Worm (Caenorhabditis elegans) whole organism, young adult: ENCODE measurements around the gene F23G4.1.

Experiments used
- F57A8.1 ChIP-seq: fragments of 200-800 bp; sonication (Bioruptor generic); optimal IDR thresholded peaks from 2 replicates; lab custom pipeline; 2018; ENCODE audit warnings: mild to moderate bottlenecking, missing genetic modification characterization, moderate library complexity, missing compliant biosample characterization
- K11D2.4 ChIP-seq: fragments of 200-800 bp; sonication (Bioruptor generic); IDR thresholded peaks from 2 replicates; pipeline ENCODE4 v1.3.6; 2022; ENCODE audit warnings: missing genetic modification reagents, missing genetic modification characterization, missing compliant biosample characterization
- egl-44 ChIP-seq: fragments of 200-800 bp; sonication (Bioruptor generic); IDR thresholded peaks from 2 replicates; pipeline ENCODE4 v1.3.6; 2022; ENCODE audit warnings: missing genetic modification reagents, missing genetic modification characterization, missing compliant biosample characterization
- hlh-12 ChIP-seq: sonication (generic microtip); optimal IDR thresholded peaks from 2 replicates; lab custom pipeline; 2016; ENCODE audit warnings: missing genetic modification characterization, missing compliant biosample characterization
- nfya-1 ChIP-seq: sonication (generic microtip); optimal IDR thresholded peaks from 2 replicates; lab custom pipeline; 2017; ENCODE audit warnings: antibody characterized with exemption, missing compliant biosample characterization, missing genetic modification characterization, borderline replicate concordance; ENCODE audit not compliant: insufficient read depth
- pha-4 ChIP-seq: fragments of 150-350 bp; sonication (generic microtip); optimal IDR thresholded peaks from 2 replicates; lab custom pipeline; 2014; ENCODE audit warnings: missing biosample characterization, missing genetic modification reagents, missing genetic modification characterization
- unc-62 ChIP-seq: fragments of 150-350 bp; optimal IDR thresholded peaks from 2 replicates; lab custom pipeline; 2014; ENCODE audit warnings: missing biosample characterization, missing genetic modification reagents, missing genetic modification characterization

DNA sequence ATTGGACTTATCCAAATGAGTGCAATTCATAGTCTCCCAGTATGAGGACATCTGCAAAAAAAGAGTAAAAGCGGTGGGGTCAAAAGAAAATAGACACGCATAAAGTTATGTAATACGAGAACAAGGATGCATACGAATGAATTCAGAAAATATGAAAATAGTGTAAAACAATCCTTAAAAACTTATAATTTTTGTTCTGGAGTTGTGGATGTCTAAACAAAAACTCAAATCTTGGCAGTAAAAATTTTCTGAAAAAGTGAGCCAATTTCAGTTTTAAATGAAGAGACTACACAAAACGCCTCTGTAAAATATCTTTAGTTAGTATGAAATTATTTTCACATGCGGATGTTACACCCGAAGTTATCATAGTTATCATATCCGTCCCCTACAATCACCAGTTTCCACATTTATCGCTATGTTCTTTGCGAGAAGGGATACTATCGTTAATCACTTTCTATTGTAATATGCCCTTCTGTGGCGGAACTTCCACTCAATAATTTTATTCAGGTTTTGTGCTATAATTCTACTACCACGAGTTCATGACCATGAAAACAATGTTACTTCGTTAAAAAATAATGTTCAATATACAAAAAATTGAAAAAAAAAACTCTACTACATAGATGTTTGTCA, 37.7 kb upstream of the F23G4.1 start, which contains the start of gene nhr-120:
- no peak for TF ChIP-seq unc-62 (GFP tag; lab: Kevin White, UChicago)
- no peak for TF ChIP-seq egl-44 (GFP tag; lab: Robert Waterston, UW)
- no peak for TF ChIP-seq pha-4 (tag; lab: Kevin White, UChicago)
- no peak for TF ChIP-seq nfya-1
- no peak for TF ChIP-seq K11D2.4 (GFP tag; lab: Robert Waterston, UW)
- TF ChIP-seq F57A8.1 (GFP tag; lab: Kevin White, UChicago) = no peak
- TF ChIP-seq hlh-12 (tag; lab: Kevin White, UChicago) = no peak
